Fruit fly (Drosophila melanogaster) whole organism, embryonic: ENCODE measurements around the gene Rab30.

ENCODE experiments used
- Aef1 ChIP-seq: fragments of 200-800 bp; sonication (Bioruptor generic); IDR thresholded peaks from 3 replicates; pipeline ENCODE4 v1.3.6; 2022; ENCODE audit warnings: missing biosample characterization, missing genetic modification characterization
- Atf3 ChIP-seq: fragments of 200-800 bp; sonication (Bioruptor generic); optimal IDR thresholded peaks from 3 replicates; lab custom pipeline; 2016; ENCODE audit warnings: missing biosample characterization, missing genetic modification characterization
- CG10543 ChIP-seq: fragments of 200-800 bp; sonication (Bioruptor generic); optimal IDR thresholded peaks from 3 replicates; lab custom pipeline; 2017; ENCODE audit warnings: missing biosample characterization, mild to moderate bottlenecking, missing genetic modification characterization, moderate library complexity
- CG12659 ChIP-seq: fragments of 200-800 bp; sonication (Bioruptor generic); optimal IDR thresholded peaks from 3 replicates; lab custom pipeline; 2017; ENCODE audit warnings: mild to moderate bottlenecking, missing biosample characterization, missing genetic modification reagents, missing genetic modification characterization
- CG15011 ChIP-seq: fragments of 200-800 bp; sonication (Bioruptor generic); optimal IDR thresholded peaks from 3 replicates; lab custom pipeline; 2018; ENCODE audit warnings: missing biosample characterization, mild to moderate bottlenecking, missing genetic modification characterization
- CG15479 ChIP-seq: fragments of 200-800 bp; sonication (Bioruptor generic); optimal IDR thresholded peaks from 3 replicates; lab custom pipeline; 2019; ENCODE audit warnings: missing biosample characterization, mild to moderate bottlenecking, missing genetic modification characterization, moderate library complexity
- CG15601 ChIP-seq: fragments of 200-800 bp; sonication (Bioruptor generic); optimal IDR thresholded peaks from 3 replicates; lab custom pipeline; 2019; ENCODE audit warnings: missing biosample characterization, mild to moderate bottlenecking, missing genetic modification characterization, moderate library complexity
- CG16815 ChIP-seq: fragments of 200-800 bp; sonication (Bioruptor generic); optimal IDR thresholded peaks from 3 replicates; lab custom pipeline; 2017; ENCODE audit warnings: missing biosample characterization, mild to moderate bottlenecking, missing genetic modification characterization
- CG18476 ChIP-seq: fragments of 200-800 bp; sonication (Bioruptor generic); optimal IDR thresholded peaks from 2 replicates; lab custom pipeline; 2016; ENCODE audit warnings: missing biosample characterization, mild to moderate bottlenecking, missing genetic modification characterization
- CG3065 ChIP-seq: fragments of 200-800 bp; sonication (Bioruptor generic); optimal IDR thresholded peaks from 2 replicates; lab custom pipeline; 2016; ENCODE audit warnings: missing biosample characterization, missing genetic modification characterization
- CG33557 ChIP-seq: fragments of 200-800 bp; sonication (Bioruptor generic); optimal IDR thresholded peaks from 2 replicates; lab custom pipeline; 2019; ENCODE audit warnings: missing biosample characterization, mild to moderate bottlenecking, missing genetic modification characterization, moderate library complexity
- CG34376 ChIP-seq: fragments of 200-800 bp; sonication (Bioruptor generic); optimal IDR thresholded peaks from 2 replicates; lab custom pipeline; 2018; ENCODE audit warnings: missing biosample characterization, mild to moderate bottlenecking, missing genetic modification characterization
- CG3838 ChIP-seq: fragments of 200-800 bp; sonication (Bioruptor generic); optimal IDR thresholded peaks from 3 replicates; lab custom pipeline; 2016; ENCODE audit warnings: missing biosample characterization, missing genetic modification characterization
- CG5245 ChIP-seq: fragments of 200-800 bp; sonication (Bioruptor generic); optimal IDR thresholded peaks from 3 replicates; lab custom pipeline; 2016; ENCODE audit warnings: missing biosample characterization, missing genetic modification characterization
- CG6175 ChIP-seq: fragments of 200-800 bp; sonication (Bioruptor generic); IDR thresholded peaks from 3 replicates; pipeline ENCODE4 v1.3.6; 2022; ENCODE audit warnings: missing biosample characterization, missing genetic modification characterization
- CG6683 ChIP-seq: fragments of 200-800 bp; sonication (Bioruptor generic); optimal IDR thresholded peaks from 2 replicates; lab custom pipeline; 2017; ENCODE audit warnings: missing biosample characterization, mild to moderate bottlenecking, missing genetic modification characterization, missing genetic modification reagents
- CG6791 ChIP-seq: fragments of 200-800 bp; sonication (Bioruptor generic); IDR thresholded peaks from 3 replicates; pipeline ENCODE4 v1.3.6; 2022; ENCODE audit warnings: missing biosample characterization, missing genetic modification characterization; ENCODE audit not compliant: partially characterized antibody
- CG8388 ChIP-seq: fragments of 200-800 bp; sonication (Bioruptor generic); optimal IDR thresholded peaks from 2 replicates; lab custom pipeline; 2019; ENCODE audit warnings: missing biosample characterization, mild to moderate bottlenecking, missing genetic modification characterization, moderate library complexity
- CG8765 ChIP-seq: fragments of 200-800 bp; sonication (Bioruptor generic); IDR thresholded peaks from 2 replicates; pipeline ENCODE4 v1.3.6; 2022; ENCODE audit warnings: missing biosample characterization, missing genetic modification characterization
- CG9437 ChIP-seq: fragments of 200-800 bp; sonication (Bioruptor generic); optimal IDR thresholded peaks from 2 replicates; lab custom pipeline; 2018; ENCODE audit warnings: missing biosample characterization, mild to moderate bottlenecking, missing genetic modification characterization
- CG9727 ChIP-seq: fragments of 200-800 bp; sonication (Bioruptor generic); optimal IDR thresholded peaks from 3 replicates; lab custom pipeline; 2017; ENCODE audit warnings: missing biosample characterization, mild to moderate bottlenecking, missing genetic modification characterization
- CG9797 ChIP-seq: fragments of 200-800 bp; sonication (Bioruptor generic); optimal IDR thresholded peaks from 3 replicates; lab custom pipeline; 2018; ENCODE audit warnings: missing biosample characterization, mild to moderate bottlenecking, missing genetic modification characterization
- Dfd ChIP-seq, 2 experiments: fragments of >200 bp; optimal IDR thresholded peaks; 2 replicates each; lab custom pipeline; 2017; ENCODE audit warnings: missing biosample characterization in 2 of 2, missing genetic modification characterization in 2 of 2
- Hr3 ChIP-seq: fragments of 200-800 bp; sonication (Bioruptor generic); optimal IDR thresholded peaks from 3 replicates; lab custom pipeline; 2016; ENCODE audit warnings: missing biosample characterization, missing genetic modification characterization
- Hr39 ChIP-seq: fragments of >200 bp; optimal IDR thresholded peaks from 2 replicates; lab custom pipeline; 2017
- Hr51 ChIP-seq, 2 experiments: fragments of 200-800 bp; sonication (Bioruptor generic); optimal IDR thresholded peaks; 2 replicates in 1 of 2; 3 replicates in 1 of 2; lab custom pipeline; 2016 to 2018; ENCODE audit warnings: missing biosample characterization in 2 of 2, missing genetic modification characterization in 2 of 2, mild to moderate bottlenecking in 1 of 2, moderate library complexity in 1 of 2
- Kr ChIP-seq: fragments of 200-800 bp; sonication (Bioruptor generic); optimal IDR thresholded peaks from 2 replicates; lab custom pipeline; 2017; ENCODE audit warnings: missing biosample characterization, mild to moderate bottlenecking, missing genetic modification characterization
- NFAT ChIP-seq: fragments of 200-800 bp; sonication (Bioruptor generic); IDR thresholded peaks from 2 replicates; pipeline ENCODE4 v1.3.6; 2022; ENCODE audit warnings: missing biosample characterization, missing genetic modification characterization
- Nf-YA ChIP-seq: fragments of 200-800 bp; sonication (Bioruptor generic); IDR thresholded peaks from 2 replicates; pipeline ENCODE4 v1.3.6; 2022; ENCODE audit warnings: missing biosample characterization, missing genetic modification characterization
- Opbp ChIP-seq: fragments of 200-800 bp; sonication (Bioruptor generic); IDR thresholded peaks from 3 replicates; pipeline ENCODE4 v1.3.6; 2022; ENCODE audit warnings: missing biosample characterization, missing genetic modification characterization; ENCODE audit not compliant: partially characterized antibody
- Side ChIP-seq: fragments of 200-800 bp; sonication (Bioruptor generic); optimal IDR thresholded peaks from 2 replicates; lab custom pipeline; 2016; ENCODE audit warnings: missing biosample characterization, missing genetic modification characterization
- Sox102F ChIP-seq: fragments of 200-800 bp; sonication (Bioruptor generic); optimal IDR thresholded peaks from 2 replicates; lab custom pipeline; 2018; ENCODE audit warnings: missing biosample characterization, mild to moderate bottlenecking, missing genetic modification characterization, moderate library complexity
- YL-1 ChIP-seq: fragments of 200-800 bp; sonication (Bioruptor generic); optimal IDR thresholded peaks from 3 replicates; lab custom pipeline; 2017; ENCODE audit warnings: missing biosample characterization, mild to moderate bottlenecking, missing genetic modification characterization
- amos ChIP-seq: fragments of 200-800 bp; sonication (Bioruptor generic); IDR thresholded peaks from 2 replicates; pipeline ENCODE4 v1.3.6; 2022; ENCODE audit warnings: missing biosample characterization, missing genetic modification characterization; ENCODE audit not compliant: partially characterized antibody
- crc ChIP-seq: fragments of 200-800 bp; sonication (Bioruptor generic); optimal IDR thresholded peaks from 2 replicates; lab custom pipeline; 2016; ENCODE audit warnings: missing biosample characterization, missing genetic modification characterization
- eyg ChIP-seq: fragments of 200-800 bp; sonication (Bioruptor generic); optimal IDR thresholded peaks from 3 replicates; lab custom pipeline; 2016; ENCODE audit warnings: missing biosample characterization, missing genetic modification characterization
- ftz-f1 ChIP-seq: fragments of 200-800 bp; sonication (Bioruptor generic); optimal IDR thresholded peaks from 2 replicates; lab custom pipeline; 2016; ENCODE audit warnings: missing biosample characterization, missing genetic modification characterization
- fu2 ChIP-seq: fragments of 200-800 bp; sonication (Bioruptor generic); optimal IDR thresholded peaks from 2 replicates; lab custom pipeline; 2016; ENCODE audit warnings: missing biosample characterization, missing genetic modification characterization
- klu ChIP-seq: fragments of 200-800 bp; sonication (Bioruptor generic); IDR thresholded peaks from 2 replicates; pipeline ENCODE4 v1.3.6; 2022; ENCODE audit warnings: missing biosample characterization, missing genetic modification characterization
- lov ChIP-seq, 2 experiments: fragments of 200-800 bp in 1 of 2; fragments of >200 bp in 1 of 2; sonication (Bioruptor generic) in 1 of 2; IDR thresholded peaks in 1 of 2; optimal IDR thresholded peaks in 1 of 2; 2 replicates in 1 of 2; 3 replicates in 1 of 2; pipeline versions ENCODE4 v1.3.6 to Lab custom; 2017 to 2022; ENCODE audit warnings: missing biosample characterization in 1 of 2, missing genetic modification characterization in 1 of 2
- oc ChIP-seq: fragments of 200-800 bp; sonication (Bioruptor generic); optimal IDR thresholded peaks from 2 replicates; lab custom pipeline; 2018; ENCODE audit warnings: missing biosample characterization, mild to moderate bottlenecking, missing genetic modification characterization, moderate library complexity
- rib ChIP-seq: fragments of 200-800 bp; sonication (Bioruptor generic); IDR thresholded peaks from 2 replicates; pipeline ENCODE4 v1.3.6; 2022; ENCODE audit warnings: missing biosample characterization, missing genetic modification characterization
- shn ChIP-seq: fragments of 200-800 bp; sonication (Bioruptor generic); optimal IDR thresholded peaks from 3 replicates; lab custom pipeline; 2016; ENCODE audit warnings: missing biosample characterization, missing genetic modification characterization
- sima ChIP-seq: fragments of 200-800 bp; sonication (Bioruptor generic); optimal IDR thresholded peaks from 2 replicates; lab custom pipeline; 2016; ENCODE audit warnings: missing biosample characterization, missing genetic modification characterization
- sr ChIP-seq: fragments of 200-800 bp; sonication (Bioruptor generic); IDR thresholded peaks from 3 replicates; pipeline ENCODE4 v1.3.6; 2022; ENCODE audit warnings: missing biosample characterization, missing genetic modification characterization
- sug ChIP-seq: fragments of 200-800 bp; optimal IDR thresholded peaks from 2 replicates; lab custom pipeline; 2019; ENCODE audit warnings: missing biosample characterization, mild to moderate bottlenecking, missing genetic modification characterization, moderate library complexity
- tin ChIP-seq: fragments of 200-800 bp; sonication (Bioruptor generic); optimal IDR thresholded peaks from 3 replicates; lab custom pipeline; 2016; ENCODE audit warnings: missing biosample characterization, missing genetic modification characterization
- tll ChIP-seq, 2 experiments: fragments of 200-800 bp in 1 of 2; fragments of >200 bp in 1 of 2; sonication (Bioruptor generic) in 1 of 2; optimal IDR thresholded peaks; 2 replicates each; lab custom pipeline; 2017 to 2019; ENCODE audit warnings: missing biosample characterization in 2 of 2, missing genetic modification characterization in 2 of 2, mild to moderate bottlenecking in 1 of 2, moderate library complexity in 1 of 2
- tna ChIP-seq: fragments of 200-800 bp; sonication (Bioruptor generic); IDR thresholded peaks from 2 replicates; pipeline ENCODE4 v1.3.6; 2022; ENCODE audit warnings: missing biosample characterization, missing genetic modification characterization; ENCODE audit not compliant: partially characterized antibody
- vfl ChIP-seq: fragments of 200-800 bp; sonication (Bioruptor generic); optimal IDR thresholded peaks from 2 replicates; lab custom pipeline; 2016; ENCODE audit warnings: missing biosample characterization, missing genetic modification characterization
- vnd ChIP-seq: fragments of 200-800 bp; sonication (Bioruptor generic); IDR thresholded peaks from 3 replicates; pipeline ENCODE4 v1.3.6; 2022; ENCODE audit warnings: missing biosample characterization, missing genetic modification characterization; ENCODE audit not compliant: partially characterized antibody

Rab30 gene

DNA sequence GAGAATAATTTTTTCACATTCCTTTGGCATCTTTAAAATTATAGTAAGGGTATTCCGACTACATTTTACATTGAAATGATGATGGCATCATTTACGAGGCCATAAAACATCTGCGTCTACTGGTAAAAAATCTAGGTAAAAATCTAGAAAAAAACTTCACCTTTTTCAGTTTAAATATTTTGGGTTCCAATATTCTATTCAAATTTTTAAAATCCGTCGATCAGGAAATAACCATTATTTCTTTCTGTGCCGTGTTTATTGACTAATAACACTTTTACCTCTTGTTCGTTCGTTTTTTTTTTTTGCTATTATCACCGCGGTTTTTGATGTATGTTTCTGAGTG is 6.9 kb upstream of the Rab30 start (continued):
- peak; percentile 41 for TF ChIP-seq CG9437 (GFP tag; lab: Kevin White, UChicago)
- TF ChIP-seq CG15011 (GFP tag; lab: Kevin White, UChicago) = peak; percentile 23
- TF ChIP-seq CG15479 (GFP tag; lab: Kevin White, UChicago) = no peak
- TF ChIP-seq CG8388 (GFP tag; lab: Kevin White, UChicago) = peak; percentile 61
- no peak for TF ChIP-seq klu (GFP tag; lab: Robert Waterston, UW)
- peak; percentile 16 for TF ChIP-seq crc (GFP tag; lab: Kevin White, UChicago)
- no peak for TF ChIP-seq rib (GFP tag; lab: Robert Waterston, UW)
- TF ChIP-seq Atf3 (GFP tag; lab: Kevin White, UChicago) = no peak
- TF ChIP-seq fu2 (GFP tag; lab: Kevin White, UChicago) = no peak
- TF ChIP-seq sr (GFP tag; lab: Robert Waterston, UW) = no peak
- no peak for TF ChIP-seq lov (optimal IDR thresholded peaks at IDR 0.05; lab: Kevin White, UChicago)
- no peak for TF ChIP-seq lov (GFP tag; IDR thresholded peaks at IDR 0.05; lab: Robert Waterston, UW)
- no peak for TF ChIP-seq CG3838 (GFP tag; lab: Kevin White, UChicago)
- TF ChIP-seq Hr51 (GFP tag; optimal IDR thresholded peaks at IDR 0.05; lab: Kevin White, UChicago) = peak in 1 of 2 experiments; percentile 70
- TF ChIP-seq YL-1 (GFP tag; lab: Kevin White, UChicago) = no peak
- no peak for TF ChIP-seq CG18476 (GFP tag; lab: Kevin White, UChicago)
- no peak for TF ChIP-seq Sox102F (GFP tag; lab: Kevin White, UChicago)
- TF ChIP-seq oc = no peak
- TF ChIP-seq Hr39 (lab: Kevin White, UChicago) = no peak
- TF ChIP-seq ftz-f1 (GFP tag; lab: Kevin White, UChicago) = no peak
- peak; percentile 39 for TF ChIP-seq CG9727 (GFP tag; lab: Kevin White, UChicago)
- no peak for TF ChIP-seq Kr (GFP tag; lab: Kevin White, UChicago)
- TF ChIP-seq CG33557 (GFP tag; lab: Kevin White, UChicago) = no peak
- TF ChIP-seq CG6175 (GFP tag; lab: Robert Waterston, UW) = no peak
- TF ChIP-seq amos (GFP tag; lab: Robert Waterston, UW) = no peak
- TF ChIP-seq NFAT (GFP tag; lab: Robert Waterston, UW) = no peak
- peak; percentile 49 for TF ChIP-seq Nf-YA (GFP tag; lab: Robert Waterston, UW)
- no peak for TF ChIP-seq CG16815
- TF ChIP-seq shn = no peak
- peak; percentile 59 for TF ChIP-seq Hr3
- no peak for TF ChIP-seq sima (GFP tag; lab: Kevin White, UChicago)
- TF ChIP-seq CG10543 (GFP tag; lab: Kevin White, UChicago) = no peak
- no peak for TF ChIP-seq tna
- TF ChIP-seq CG3065 (GFP tag; lab: Kevin White, UChicago) = peak; percentile 19
- TF ChIP-seq tll (GFP tag; optimal IDR thresholded peaks at IDR 0.05; lab: Kevin White, UChicago) = no peak
- TF ChIP-seq vnd = no peak
- no peak for TF ChIP-seq CG34376 (GFP tag; lab: Kevin White, UChicago)
- TF ChIP-seq sug = no peak
- TF ChIP-seq vfl (GFP tag; lab: Kevin White, UChicago) = no peak
- no peak for TF ChIP-seq CG6683
- peak; percentile 54 for TF ChIP-seq Aef1 (GFP tag; lab: Robert Waterston, UW)
- TF ChIP-seq CG9797 (GFP tag; lab: Kevin White, UChicago) = no peak
- no peak for TF ChIP-seq Opbp
- no peak for TF ChIP-seq CG5245 (GFP tag; lab: Kevin White, UChicago)
- no peak for TF ChIP-seq Dfd (GFP tag; optimal IDR thresholded peaks at IDR 0.05; lab: Kevin White, UChicago)
- peak; percentile 42 for TF ChIP-seq Side (GFP tag; lab: Kevin White, UChicago)
- no peak for TF ChIP-seq CG8765
- no peak for TF ChIP-seq CG6791 (GFP tag; lab: Robert Waterston, UW)
- peak; percentile 32 for TF ChIP-seq CG12659 (GFP tag; lab: Kevin White, UChicago)
- peak; percentile 61 for TF ChIP-seq tin (GFP tag; lab: Kevin White, UChicago)
- peak; percentile 2 for TF ChIP-seq eyg (GFP tag; lab: Kevin White, UChicago)
- TF ChIP-seq CG15601 (tag; lab: Kevin White, UChicago) = no peak
